Fruit fly (Drosophila melanogaster) whole organism, embryonic: ENCODE measurements around the gene SecCl.

Experiments used
- B-H1 ChIP-seq: fragments of 200-800 bp; sonication (Bioruptor generic); IDR thresholded peaks from 3 replicates; pipeline ENCODE4 v1.3.6; 2022; ENCODE audit warnings: missing biosample characterization, missing genetic modification characterization
- Bdp1 ChIP-seq: fragments of 200-800 bp; sonication (Bioruptor generic); optimal IDR thresholded peaks from 3 replicates; lab custom pipeline; 2016; ENCODE audit warnings: missing biosample characterization, missing genetic modification characterization
- CG10462 ChIP-seq: fragments of 200-800 bp; sonication (Bioruptor generic); optimal IDR thresholded peaks from 2 replicates; lab custom pipeline; 2016; ENCODE audit warnings: missing biosample characterization, missing genetic modification characterization
- CG12659 ChIP-seq: fragments of 200-800 bp; sonication (Bioruptor generic); optimal IDR thresholded peaks from 3 replicates; lab custom pipeline; 2017; ENCODE audit warnings: mild to moderate bottlenecking, missing biosample characterization, missing genetic modification reagents, missing genetic modification characterization
- CG13424 ChIP-seq: fragments of 200-800 bp; sonication (Bioruptor generic); optimal IDR thresholded peaks from 2 replicates; lab custom pipeline; 2019; ENCODE audit warnings: missing biosample characterization, mild to moderate bottlenecking, missing genetic modification characterization, moderate library complexity
- CG13624 ChIP-seq: fragments of 200-800 bp; sonication (Bioruptor generic); optimal IDR thresholded peaks from 2 replicates; lab custom pipeline; 2016; ENCODE audit warnings: missing biosample characterization, missing genetic modification characterization
- CG14050 ChIP-seq: fragments of 200-800 bp; sonication (Bioruptor generic); IDR thresholded peaks from 3 replicates; pipeline ENCODE4 v1.3.6; 2022; ENCODE audit warnings: missing biosample characterization, missing genetic modification characterization
- CG15011 ChIP-seq: fragments of 200-800 bp; sonication (Bioruptor generic); optimal IDR thresholded peaks from 3 replicates; lab custom pipeline; 2018; ENCODE audit warnings: missing biosample characterization, mild to moderate bottlenecking, missing genetic modification characterization
- CG1603 ChIP-seq: fragments of 200-800 bp; sonication (Bioruptor generic); optimal IDR thresholded peaks from 2 replicates; lab custom pipeline; 2019; ENCODE audit warnings: missing biosample characterization, mild to moderate bottlenecking, missing genetic modification characterization, moderate library complexity
- CG18011 ChIP-seq: fragments of 200-800 bp; sonication (Bioruptor generic); optimal IDR thresholded peaks from 2 replicates; lab custom pipeline; 2017; ENCODE audit warnings: missing biosample characterization, missing genetic modification characterization, mild to moderate bottlenecking, moderate library complexity, missing genotype
- CG18764 ChIP-seq: fragments of 200-800 bp; sonication (Bioruptor generic); optimal IDR thresholded peaks from 3 replicates; lab custom pipeline; 2016; ENCODE audit warnings: missing biosample characterization, missing genetic modification characterization
- CG2199 ChIP-seq: fragments of 200-800 bp; sonication (Bioruptor generic); IDR thresholded peaks from 3 replicates; pipeline ENCODE4 v1.3.6; 2022; ENCODE audit warnings: missing biosample characterization, missing genetic modification characterization
- CG30403 ChIP-seq: fragments of 200-800 bp; sonication (Bioruptor generic); optimal IDR thresholded peaks from 3 replicates; lab custom pipeline; 2016; ENCODE audit warnings: missing biosample characterization, missing genetic modification characterization
- CG3065 ChIP-seq: fragments of 200-800 bp; sonication (Bioruptor generic); optimal IDR thresholded peaks from 2 replicates; lab custom pipeline; 2016; ENCODE audit warnings: missing biosample characterization, missing genetic modification characterization
- CG32772 ChIP-seq: fragments of 200-800 bp; sonication (Bioruptor generic); IDR thresholded peaks from 2 replicates; pipeline ENCODE4 v1.3.6; 2022; ENCODE audit warnings: missing biosample characterization, missing genetic modification characterization
- CG33213 ChIP-seq: fragments of 200-800 bp; sonication (Bioruptor generic); optimal IDR thresholded peaks from 3 replicates; lab custom pipeline; 2016; ENCODE audit warnings: missing biosample characterization, missing genetic modification characterization
- CG34224 ChIP-seq: fragments of 200-800 bp; sonication (Bioruptor generic); IDR thresholded peaks from 3 replicates; pipeline ENCODE4 v1.3.6; 2022; ENCODE audit warnings: missing biosample characterization, missing genetic modification characterization; ENCODE audit not compliant: partially characterized antibody
- CG42726 ChIP-seq: fragments of 200-800 bp; sonication (Bioruptor generic); IDR thresholded peaks from 2 replicates; pipeline ENCODE4 v1.3.6; 2022; ENCODE audit warnings: missing biosample characterization, missing genetic modification characterization; ENCODE audit not compliant: partially characterized antibody
- CG4282 ChIP-seq: fragments of 200-800 bp; sonication (Bioruptor generic); optimal IDR thresholded peaks from 2 replicates; lab custom pipeline; 2016; ENCODE audit warnings: missing biosample characterization, missing genetic modification characterization
- CG4854 ChIP-seq: fragments of 200-800 bp; sonication (Bioruptor generic); optimal IDR thresholded peaks from 2 replicates; lab custom pipeline; 2016; ENCODE audit warnings: missing biosample characterization, missing genetic modification characterization, inconsistent platforms
- CG6175 ChIP-seq: fragments of 200-800 bp; sonication (Bioruptor generic); IDR thresholded peaks from 3 replicates; pipeline ENCODE4 v1.3.6; 2022; ENCODE audit warnings: missing biosample characterization, missing genetic modification characterization
- CG7271 ChIP-seq: fragments of 200-800 bp; sonication (Bioruptor generic); optimal IDR thresholded peaks from 2 replicates; lab custom pipeline; 2018; ENCODE audit warnings: missing biosample characterization, mild to moderate bottlenecking, missing genetic modification characterization, moderate library complexity
- CG7786 ChIP-seq: fragments of 200-800 bp; sonication (Bioruptor generic); optimal IDR thresholded peaks from 2 replicates; lab custom pipeline; 2016; ENCODE audit warnings: missing biosample characterization, missing genetic modification characterization
- CG8765 ChIP-seq: fragments of 200-800 bp; sonication (Bioruptor generic); IDR thresholded peaks from 2 replicates; pipeline ENCODE4 v1.3.6; 2022; ENCODE audit warnings: missing biosample characterization, missing genetic modification characterization
- CG9437 ChIP-seq: fragments of 200-800 bp; sonication (Bioruptor generic); optimal IDR thresholded peaks from 2 replicates; lab custom pipeline; 2018; ENCODE audit warnings: missing biosample characterization, mild to moderate bottlenecking, missing genetic modification characterization
- CrebB ChIP-seq: fragments of 200-800 bp; sonication (Bioruptor generic); optimal IDR thresholded peaks from 3 replicates; lab custom pipeline; 2018; ENCODE audit warnings: missing biosample characterization, mild to moderate bottlenecking, missing genetic modification characterization
- Dref ChIP-seq: fragments of 200-800 bp; sonication (Bioruptor generic); IDR thresholded peaks from 2 replicates; pipeline ENCODE4 v1.3.6; 2022; ENCODE audit warnings: missing biosample characterization, missing genetic modification characterization
- HmgZ ChIP-seq: fragments of 200-800 bp; sonication (Bioruptor generic); optimal IDR thresholded peaks from 2 replicates; lab custom pipeline; 2018; ENCODE audit warnings: missing biosample characterization, mild to moderate bottlenecking, missing genetic modification characterization
- Hmr ChIP-seq: fragments of 200-800 bp; sonication (Bioruptor generic); optimal IDR thresholded peaks from 3 replicates; lab custom pipeline; 2017; ENCODE audit warnings: mild to moderate bottlenecking, missing biosample characterization, missing genetic modification reagents, missing genetic modification characterization
- Hmx ChIP-seq: fragments of 200-800 bp; sonication (Bioruptor generic); optimal IDR thresholded peaks from 2 replicates; lab custom pipeline; 2016; ENCODE audit warnings: missing biosample characterization, missing genetic modification characterization
- Hr78 ChIP-seq, 2 experiments: fragments of 200-800 bp in 1 of 2; fragments of >200 bp in 1 of 2; sonication (Bioruptor generic) in 1 of 2; optimal IDR thresholded peaks; 2 replicates each; lab custom pipeline; 2017 to 2019; ENCODE audit warnings: missing biosample characterization in 2 of 2, missing genetic modification characterization in 2 of 2, mild to moderate bottlenecking in 1 of 2, moderate library complexity in 1 of 2
- Lim3 ChIP-seq: fragments of 200-800 bp; sonication (Bioruptor generic); IDR thresholded peaks from 2 replicates; pipeline ENCODE4 v1.3.6; 2022; ENCODE audit warnings: missing biosample characterization, missing genetic modification characterization
- NC2β ChIP-seq: fragments of 200-800 bp; sonication (Bioruptor generic); optimal IDR thresholded peaks from 2 replicates; lab custom pipeline; 2016; ENCODE audit warnings: missing biosample characterization, missing genetic modification characterization
- Sox100B ChIP-seq: fragments of 200-800 bp; sonication (Bioruptor generic); optimal IDR thresholded peaks from 3 replicates; lab custom pipeline; 2018; ENCODE audit warnings: missing biosample characterization, mild to moderate bottlenecking, missing genetic modification characterization
- Vsx1 ChIP-seq: fragments of 200-800 bp; sonication (Bioruptor generic); optimal IDR thresholded peaks from 2 replicates; lab custom pipeline; 2017; ENCODE audit warnings: missing biosample characterization, mild to moderate bottlenecking, missing genetic modification characterization, missing genetic modification reagents
- ara ChIP-seq: fragments of 200-800 bp; sonication (Bioruptor generic); IDR thresholded peaks from 2 replicates; pipeline ENCODE4 v1.3.6; 2022; ENCODE audit warnings: missing biosample characterization, missing genetic modification characterization
- ash1 ChIP-seq: fragments of 200-800 bp; sonication (Bioruptor generic); optimal IDR thresholded peaks from 2 replicates; lab custom pipeline; 2018; ENCODE audit warnings: missing biosample characterization, mild to moderate bottlenecking, missing genetic modification characterization
- crc ChIP-seq: fragments of 200-800 bp; sonication (Bioruptor generic); optimal IDR thresholded peaks from 2 replicates; lab custom pipeline; 2016; ENCODE audit warnings: missing biosample characterization, missing genetic modification characterization
- dati ChIP-seq: fragments of 200-800 bp; sonication (Bioruptor generic); IDR thresholded peaks from 2 replicates; pipeline ENCODE4 v1.3.6; 2022; ENCODE audit warnings: missing biosample characterization, missing genetic modification characterization
- disco-r ChIP-seq: fragments of 200-800 bp; sonication (Bioruptor generic); optimal IDR thresholded peaks from 2 replicates; lab custom pipeline; 2016; ENCODE audit warnings: missing biosample characterization, missing genetic modification characterization
- gro ChIP-seq: fragments of 200-800 bp; sonication (Bioruptor generic); optimal IDR thresholded peaks from 2 replicates; lab custom pipeline; 2016; ENCODE audit warnings: missing biosample characterization, missing genetic modification characterization
- ham ChIP-seq: fragments of 200-800 bp; sonication (Bioruptor generic); IDR thresholded peaks from 2 replicates; pipeline ENCODE4 v1.3.6; 2022; ENCODE audit warnings: missing biosample characterization, missing genetic modification characterization
- her ChIP-seq: fragments of 200-800 bp; sonication (Bioruptor generic); optimal IDR thresholded peaks from 2 replicates; lab custom pipeline; 2016; ENCODE audit warnings: missing biosample characterization, missing genetic modification characterization
- mld ChIP-seq: fragments of 200-800 bp; sonication (Bioruptor generic); IDR thresholded peaks from 3 replicates; pipeline ENCODE4 v1.3.6; 2022; ENCODE audit warnings: missing biosample characterization, missing genetic modification characterization; ENCODE audit not compliant: partially characterized antibody
- nom ChIP-seq: fragments of 200-800 bp; sonication (Bioruptor generic); optimal IDR thresholded peaks from 2 replicates; lab custom pipeline; 2017; ENCODE audit warnings: missing biosample characterization, missing genetic modification characterization, mild to moderate bottlenecking, moderate library complexity, missing genetic modification reagents
- sens ChIP-seq: fragments of 200-800 bp; sonication (Bioruptor generic); peaks from one replicate; lab custom pipeline; 2016; ENCODE audit warnings: missing biosample characterization, missing genetic modification characterization
- ssp ChIP-seq: fragments of 200-800 bp; sonication (Bioruptor generic); IDR thresholded peaks from 2 replicates; pipeline ENCODE4 v1.3.6; 2022; ENCODE audit warnings: missing biosample characterization, missing genetic modification characterization
- trh ChIP-seq: fragments of 200-800 bp; sonication (Bioruptor generic); optimal IDR thresholded peaks from 2 replicates; lab custom pipeline; 2016; ENCODE audit warnings: missing biosample characterization, missing genetic modification characterization
- unc-4 ChIP-seq: fragments of 200-800 bp; sonication (Bioruptor generic); IDR thresholded peaks from 2 replicates; pipeline ENCODE4 v1.3.6; 2022; ENCODE audit warnings: missing biosample characterization, missing genetic modification characterization; ENCODE audit not compliant: partially characterized antibody
- unpg ChIP-seq: fragments of 200-800 bp; sonication (Bioruptor generic); optimal IDR thresholded peaks from 3 replicates; lab custom pipeline; 2018; ENCODE audit warnings: missing biosample characterization, mild to moderate bottlenecking, missing genetic modification characterization, moderate library complexity

Gene SecCl

dm6 chr3L:17425132-17425713, 44.7 kb upstream of the SecCl start, which contains the start of the genes Sec3 and COX7B (continued):
- TF ChIP-seq gro (GFP tag; lab: Kevin White, UChicago) = peak; percentile 26
- TF ChIP-seq CG10462 (GFP tag; lab: Kevin White, UChicago) = no peak
- TF ChIP-seq CG33213 (GFP tag; lab: Kevin White, UChicago) = peak; percentile 36
- TF ChIP-seq Hr78 (GFP tag; optimal IDR thresholded peaks at IDR 0.05; lab: Kevin White, UChicago) = no peak
- peak; percentile 71 for TF ChIP-seq CG13624 (GFP tag; lab: Kevin White, UChicago)
- peak; percentile 77; the same call in 2 of the 3 replicates for TF ChIP-seq mld (GFP tag; lab: Robert Waterston, UW)
- TF ChIP-seq CrebB (tag; lab: Kevin White, UChicago) = peak; percentile 60
- TF ChIP-seq ara (GFP tag; lab: Robert Waterston, UW) = peak; percentile 16; the same call in 1 of the 2 replicates
- TF ChIP-seq CG18011 (GFP tag; lab: Kevin White, UChicago) = peak; percentile 29
- peak; percentile 75 for TF ChIP-seq CG12659 (GFP tag; lab: Kevin White, UChicago)
- peak; percentile 20 for TF ChIP-seq Sox100B (GFP tag; lab: Kevin White, UChicago)
- TF ChIP-seq crc = no peak
- peak; percentile 28; the same call in 1 of the 2 replicates for TF ChIP-seq ssp
- no peak for TF ChIP-seq ash1 (GFP tag; lab: Kevin White, UChicago)
- TF ChIP-seq CG30403 (GFP tag; lab: Kevin White, UChicago) = peak; percentile 78
- TF ChIP-seq CG4282 (GFP tag; lab: Kevin White, UChicago) = peak; percentile 12
- peak; percentile 84 for TF ChIP-seq CG9437 (GFP tag; lab: Kevin White, UChicago)
- TF ChIP-seq HmgZ = peak; percentile 83
- peak; percentile 49 for TF ChIP-seq CG18764 (GFP tag; lab: Kevin White, UChicago)
- TF ChIP-seq CG6175 (GFP tag; lab: Robert Waterston, UW) = 0 out of 3 replicates have a peak, but pooled peaks have one; percentile 24
- TF ChIP-seq Hmx (GFP tag; lab: Kevin White, UChicago) = peak; percentile 47
- peak; percentile 95 for TF ChIP-seq unc-4 (GFP tag; lab: Robert Waterston, UW)
- peak; percentile 24 for TF ChIP-seq CG3065 (GFP tag; lab: Kevin White, UChicago)
- peak; percentile 15 for TF ChIP-seq nom (GFP tag; lab: Kevin White, UChicago)
- peak; percentile 93 for TF ChIP-seq CG34224 (GFP tag; lab: Robert Waterston, UW)
- no peak for TF ChIP-seq CG7271 (tag; lab: Kevin White, UChicago)
- TF ChIP-seq NC2β (GFP tag; lab: Kevin White, UChicago) = peak; percentile 65
- no peak for TF ChIP-seq CG15011 (GFP tag; lab: Kevin White, UChicago)
- TF ChIP-seq CG7786 (GFP tag; lab: Kevin White, UChicago) = peak; percentile 17
- TF ChIP-seq Lim3 (GFP tag; lab: Robert Waterston, UW) = no peak
- TF ChIP-seq unpg (GFP tag; lab: Kevin White, UChicago) = peak; percentile 63
- peak; percentile 51 for TF ChIP-seq CG4854
- TF ChIP-seq ham (GFP tag; lab: Robert Waterston, UW) = no peak
- TF ChIP-seq CG1603 (tag; lab: Kevin White, UChicago) = peak; percentile 82
- TF ChIP-seq CG42726 (GFP tag; lab: Robert Waterston, UW) = peak; percentile 67; the same call in 1 of the 2 replicates
- TF ChIP-seq Dref (GFP tag; lab: Robert Waterston, UW) = peak; percentile 31; the same call in 1 of the 2 replicates
- TF ChIP-seq CG13424 (tag; lab: Kevin White, UChicago) = peak; percentile 81
- TF ChIP-seq trh (GFP tag; lab: Kevin White, UChicago) = peak; percentile 25
- no peak for TF ChIP-seq CG14050 (GFP tag; lab: Robert Waterston, UW)
- TF ChIP-seq CG8765 (GFP tag; lab: Robert Waterston, UW) = no peak
- TF ChIP-seq CG2199 (GFP tag; lab: Robert Waterston, UW) = no peak
- peak; percentile 57 for TF ChIP-seq Hmr (GFP tag; lab: Kevin White, UChicago)
- no peak for TF ChIP-seq B-H1
- TF ChIP-seq sens (GFP tag; lab: Kevin White, UChicago) = peak; percentile 88
- TF ChIP-seq CG32772 (GFP tag; lab: Robert Waterston, UW) = no peak
- TF ChIP-seq her (GFP tag; lab: Kevin White, UChicago) = peak; percentile 8
- TF ChIP-seq disco-r = no peak
- TF ChIP-seq dati (GFP tag; lab: Robert Waterston, UW) = no peak
- peak; percentile 46 for TF ChIP-seq Bdp1 (GFP tag; lab: Kevin White, UChicago)
- TF ChIP-seq Vsx1 (GFP tag; lab: Kevin White, UChicago) = peak; percentile 39
